Fruit fly (Drosophila melanogaster) whole organism, embryonic: ENCODE data around the gene CG3517.
A peak's percentile ranks its signal among the peaks of the same experiment; 100 is the strongest.

ENCODE experiments used
- Atf3 ChIP-seq: fragments of 200-800 bp; sonication (Bioruptor generic); optimal IDR thresholded peaks from 3 replicates; lab custom pipeline; 2016; ENCODE audit warnings: missing biosample characterization, missing genetic modification characterization
- BEAF-32 ChIP-seq: fragments of 200-800 bp; sonication (Bioruptor generic); optimal IDR thresholded peaks from 3 replicates; lab custom pipeline; 2017; ENCODE audit warnings: missing biosample characterization, missing genetic modification characterization, mild to moderate bottlenecking, moderate library complexity, missing genetic modification reagents
- Blimp-1 ChIP-seq: fragments of 200-800 bp; sonication (Bioruptor generic); optimal IDR thresholded peaks from 3 replicates; lab custom pipeline; 2018; ENCODE audit warnings: missing biosample characterization, missing genetic modification characterization, mild to moderate bottlenecking, moderate library complexity, missing genetic modification reagents
- CG10959 ChIP-seq: fragments of 200-800 bp; sonication (Bioruptor generic); IDR thresholded peaks from 2 replicates; pipeline ENCODE4 v1.3.6; 2022; ENCODE audit warnings: missing biosample characterization, missing genetic modification characterization
- CG12071 ChIP-seq: fragments of 200-800 bp; sonication (Bioruptor generic); optimal IDR thresholded peaks from 3 replicates; lab custom pipeline; 2018; ENCODE audit warnings: missing biosample characterization, mild to moderate bottlenecking, missing genetic modification characterization
- CG1233 ChIP-seq: fragments of 200-800 bp; sonication (Bioruptor generic); optimal IDR thresholded peaks from 4 replicates; lab custom pipeline; 2018; ENCODE audit warnings: missing biosample characterization, mild to moderate bottlenecking, missing genetic modification characterization
- CG12769 ChIP-seq: fragments of 200-800 bp; sonication (Bioruptor generic); optimal IDR thresholded peaks from 2 replicates; lab custom pipeline; 2019; ENCODE audit warnings: missing biosample characterization, mild to moderate bottlenecking, missing genetic modification characterization, moderate library complexity
- CG15011 ChIP-seq: fragments of 200-800 bp; sonication (Bioruptor generic); optimal IDR thresholded peaks from 3 replicates; lab custom pipeline; 2018; ENCODE audit warnings: missing biosample characterization, mild to moderate bottlenecking, missing genetic modification characterization
- CG16815 ChIP-seq: fragments of 200-800 bp; sonication (Bioruptor generic); optimal IDR thresholded peaks from 3 replicates; lab custom pipeline; 2017; ENCODE audit warnings: missing biosample characterization, mild to moderate bottlenecking, missing genetic modification characterization
- CG17328 ChIP-seq: fragments of 200-800 bp; sonication (Bioruptor generic); IDR thresholded peaks from 2 replicates; pipeline ENCODE4 v1.3.6; 2022; ENCODE audit warnings: missing biosample characterization, missing genetic modification characterization
- CG2202 ChIP-seq: fragments of 200-800 bp; sonication (Bioruptor generic); optimal IDR thresholded peaks from 2 replicates; lab custom pipeline; 2018; ENCODE audit warnings: missing biosample characterization, mild to moderate bottlenecking, missing genetic modification characterization
- CG32532 ChIP-seq: fragments of 200-800 bp; sonication (Bioruptor generic); IDR thresholded peaks from 2 replicates; pipeline ENCODE4 v1.3.6; 2022; ENCODE audit warnings: missing biosample characterization, missing genetic modification characterization
- CG5180 ChIP-seq: fragments of 200-800 bp; sonication (Bioruptor generic); optimal IDR thresholded peaks from 3 replicates; lab custom pipeline; 2017; ENCODE audit warnings: missing biosample characterization, missing genetic modification characterization, mild to moderate bottlenecking, moderate library complexity, missing genetic modification reagents
- CG5953 ChIP-seq: fragments of 200-800 bp; sonication (Bioruptor generic); IDR thresholded peaks from 2 replicates; pipeline ENCODE4 v1.3.6; 2022; ENCODE audit warnings: missing biosample characterization, missing genetic modification characterization
- CG6175 ChIP-seq: fragments of 200-800 bp; sonication (Bioruptor generic); IDR thresholded peaks from 3 replicates; pipeline ENCODE4 v1.3.6; 2022; ENCODE audit warnings: missing biosample characterization, missing genetic modification characterization
- CG6272 ChIP-seq: fragments of 200-800 bp; sonication (Bioruptor generic); IDR thresholded peaks from 2 replicates; pipeline ENCODE4 v1.3.6; 2022; ENCODE audit warnings: missing biosample characterization, missing genetic modification characterization
- CG6654 ChIP-seq: fragments of 200-800 bp; sonication (Bioruptor generic); optimal IDR thresholded peaks from 2 replicates; lab custom pipeline; 2017; ENCODE audit warnings: missing biosample characterization, mild to moderate bottlenecking, missing genetic modification characterization
- CG6791 ChIP-seq: fragments of 200-800 bp; sonication (Bioruptor generic); IDR thresholded peaks from 3 replicates; pipeline ENCODE4 v1.3.6; 2022; ENCODE audit warnings: missing biosample characterization, missing genetic modification characterization; ENCODE audit not compliant: partially characterized antibody
- CG8944 ChIP-seq: fragments of 200-800 bp; sonication (Bioruptor generic); optimal IDR thresholded peaks from 3 replicates; lab custom pipeline; 2016; ENCODE audit warnings: missing biosample characterization, missing genetic modification characterization
- Dad ChIP-seq: fragments of 200-800 bp; sonication (Bioruptor generic); optimal IDR thresholded peaks from 3 replicates; lab custom pipeline; 2016; ENCODE audit warnings: missing biosample characterization, missing genetic modification characterization
- Elba2 ChIP-seq: fragments of 200-800 bp; sonication (Bioruptor generic); optimal IDR thresholded peaks from 3 replicates; lab custom pipeline; 2016; ENCODE audit warnings: missing biosample characterization, missing genetic modification characterization
- Fer1 ChIP-seq: fragments of 200-800 bp; sonication (Bioruptor generic); optimal IDR thresholded peaks from 2 replicates; lab custom pipeline; 2017; ENCODE audit warnings: missing biosample characterization, mild to moderate bottlenecking, missing genetic modification characterization
- GATAe ChIP-seq: fragments of 200-800 bp; sonication (Bioruptor generic); conservative IDR thresholded peaks from 2 replicates; pipeline ENCODE4 v1.3.6; 2022; ENCODE audit warnings: missing biosample characterization, missing genetic modification characterization
- HmgZ ChIP-seq: fragments of 200-800 bp; sonication (Bioruptor generic); optimal IDR thresholded peaks from 2 replicates; lab custom pipeline; 2018; ENCODE audit warnings: missing biosample characterization, mild to moderate bottlenecking, missing genetic modification characterization
- Hr3 ChIP-seq: fragments of 200-800 bp; sonication (Bioruptor generic); optimal IDR thresholded peaks from 3 replicates; lab custom pipeline; 2016; ENCODE audit warnings: missing biosample characterization, missing genetic modification characterization
- MESR4 ChIP-seq: fragments of 200-800 bp; sonication (Bioruptor generic); optimal IDR thresholded peaks from 2 replicates; lab custom pipeline; 2018; ENCODE audit warnings: missing biosample characterization, mild to moderate bottlenecking, missing genetic modification characterization, moderate library complexity
- Opbp ChIP-seq: fragments of 200-800 bp; sonication (Bioruptor generic); IDR thresholded peaks from 3 replicates; pipeline ENCODE4 v1.3.6; 2022; ENCODE audit warnings: missing biosample characterization, missing genetic modification characterization; ENCODE audit not compliant: partially characterized antibody
- Sry-β ChIP-seq: fragments of 200-800 bp; sonication (Bioruptor generic); optimal IDR thresholded peaks from 2 replicates; lab custom pipeline; 2018; ENCODE audit warnings: missing biosample characterization, mild to moderate bottlenecking, missing genetic modification characterization, moderate library complexity
- TFAM ChIP-seq: fragments of 200-800 bp; sonication (Bioruptor generic); optimal IDR thresholded peaks from 2 replicates; lab custom pipeline; 2017; ENCODE audit warnings: missing biosample characterization, missing genetic modification characterization, inconsistent platforms
- Taf1 ChIP-seq: fragments of 200-800 bp; sonication (Bioruptor generic); IDR thresholded peaks from 2 replicates; pipeline ENCODE4 v1.3.6; 2022; ENCODE audit warnings: missing biosample characterization, missing genetic modification characterization
- Usf ChIP-seq: fragments of 200-800 bp; sonication (Bioruptor generic); optimal IDR thresholded peaks from 2 replicates; lab custom pipeline; 2017; ENCODE audit warnings: missing genotype, missing biosample characterization, missing genetic modification characterization
- bsh ChIP-seq, 2 experiments: fragments of 200-800 bp; sonication (Bioruptor generic); optimal IDR thresholded peaks; 2 replicates each; lab custom pipeline; 2017 to 2018; ENCODE audit warnings: mild to moderate bottlenecking in 2 of 2, missing biosample characterization in 2 of 2, missing genetic modification characterization in 2 of 2, moderate library complexity in 1 of 2
- cg ChIP-seq: fragments of 200-800 bp; sonication (Bioruptor generic); optimal IDR thresholded peaks from 3 replicates; lab custom pipeline; 2019; ENCODE audit warnings: missing biosample characterization, mild to moderate bottlenecking, missing genetic modification characterization, moderate library complexity
- ci ChIP-seq: fragments of 200-800 bp; sonication (Bioruptor generic); IDR thresholded peaks from 3 replicates; pipeline ENCODE4 v1.3.6; 2022; ENCODE audit warnings: missing biosample characterization, missing genetic modification characterization
- cwo ChIP-seq: fragments of 200-800 bp; sonication (Bioruptor generic); optimal IDR thresholded peaks from 3 replicates; lab custom pipeline; 2017; ENCODE audit warnings: missing biosample characterization, missing genetic modification characterization, mild to moderate bottlenecking, moderate library complexity, missing genetic modification reagents
- fu2 ChIP-seq: fragments of 200-800 bp; sonication (Bioruptor generic); optimal IDR thresholded peaks from 2 replicates; lab custom pipeline; 2016; ENCODE audit warnings: missing biosample characterization, missing genetic modification characterization
- gce ChIP-seq: fragments of 200-800 bp; sonication (Bioruptor generic); IDR thresholded peaks from 3 replicates; pipeline ENCODE4 v1.3.6; 2022; ENCODE audit warnings: missing biosample characterization, missing genetic modification characterization
- hbn ChIP-seq: fragments of 200-800 bp; sonication (Bioruptor generic); IDR thresholded peaks from 2 replicates; pipeline ENCODE4 v1.3.6; 2022; ENCODE audit warnings: missing biosample characterization, missing genetic modification characterization; ENCODE audit not compliant: partially characterized antibody
- ind ChIP-seq: fragments of 200-800 bp; sonication (Bioruptor generic); optimal IDR thresholded peaks from 3 replicates; lab custom pipeline; 2016; ENCODE audit warnings: missing biosample characterization, missing genetic modification characterization
- inv ChIP-seq: fragments of 200-800 bp; sonication (Bioruptor generic); IDR thresholded peaks from 2 replicates; pipeline ENCODE4 v1.3.6; 2022; ENCODE audit warnings: missing biosample characterization, missing genetic modification characterization; ENCODE audit not compliant: partially characterized antibody
- ken ChIP-seq: fragments of 200-800 bp; sonication (Bioruptor generic); IDR thresholded peaks from 3 replicates; pipeline ENCODE4 v1.3.6; 2022; ENCODE audit warnings: missing biosample characterization, missing genetic modification characterization
- lov ChIP-seq, 2 experiments: fragments of 200-800 bp in 1 of 2; fragments of >200 bp in 1 of 2; sonication (Bioruptor generic) in 1 of 2; IDR thresholded peaks in 1 of 2; optimal IDR thresholded peaks in 1 of 2; 2 replicates in 1 of 2; 3 replicates in 1 of 2; pipeline versions ENCODE4 v1.3.6 to Lab custom; 2017 to 2022; ENCODE audit warnings: missing biosample characterization in 1 of 2, missing genetic modification characterization in 1 of 2
- nau ChIP-seq: fragments of 200-800 bp; sonication (Bioruptor generic); optimal IDR thresholded peaks from 3 replicates; lab custom pipeline; 2017; ENCODE audit warnings: missing biosample characterization, mild to moderate bottlenecking, missing genetic modification characterization, missing genetic modification reagents
- nerfin-2 ChIP-seq: fragments of 200-800 bp; sonication (Bioruptor generic); IDR thresholded peaks from 2 replicates; pipeline ENCODE4 v1.3.6; 2022; ENCODE audit warnings: missing biosample characterization, missing genetic modification characterization; ENCODE audit not compliant: partially characterized antibody
- p53 ChIP-seq: fragments of 200-800 bp; sonication (Bioruptor generic); optimal IDR thresholded peaks from 2 replicates; lab custom pipeline; 2016; ENCODE audit warnings: missing biosample characterization, missing genetic modification characterization
- phol ChIP-seq: fragments of 200-800 bp; sonication (Bioruptor generic); optimal IDR thresholded peaks from 3 replicates; lab custom pipeline; 2018; ENCODE audit warnings: missing biosample characterization, mild to moderate bottlenecking, missing genetic modification characterization, moderate library complexity
- ro ChIP-seq: fragments of 200-800 bp; sonication (Bioruptor generic); IDR thresholded peaks from 2 replicates; pipeline ENCODE4 v1.3.6; 2022; ENCODE audit warnings: missing biosample characterization, missing genetic modification characterization
- scrt ChIP-seq: fragments of 200-800 bp; sonication (Bioruptor generic); optimal IDR thresholded peaks from 2 replicates; lab custom pipeline; 2018; ENCODE audit warnings: missing biosample characterization, mild to moderate bottlenecking, missing genetic modification characterization, moderate library complexity
- sd ChIP-seq: fragments of 200-800 bp; sonication (Bioruptor generic); optimal IDR thresholded peaks from 3 replicates; lab custom pipeline; 2018; ENCODE audit warnings: missing biosample characterization, mild to moderate bottlenecking, missing genetic modification characterization, moderate library complexity

The CG3517 gene

dm6 chr3R:19463016-19463664, 38.1 kb upstream of the CG3517 start, which contains the start of gene Scsalpha2 (continued):
- TF ChIP-seq cwo (GFP tag; lab: Kevin White, UChicago), result no peak
- peak; percentile 13 for TF ChIP-seq Blimp-1 (GFP tag; lab: Kevin White, UChicago)
- TF ChIP-seq gce, result no peak
- no peak for TF ChIP-seq CG16815
- no peak for TF ChIP-seq Hr3 (GFP tag; lab: Kevin White, UChicago)
- TF ChIP-seq GATAe (GFP tag; lab: Robert Waterston, UW), result no peak
- 0 out of 3 replicates have a peak, but pooled peaks have one; percentile 37 for TF ChIP-seq CG6791
- peak; percentile 93 for TF ChIP-seq Elba2
- TF ChIP-seq nerfin-2 (GFP tag; lab: Robert Waterston, UW), result no peak
- no peak for TF ChIP-seq scrt (GFP tag; lab: Kevin White, UChicago)
- TF ChIP-seq nau (GFP tag; lab: Kevin White, UChicago), result no peak
- no peak for TF ChIP-seq sd (tag; lab: Kevin White, UChicago)
- no peak for TF ChIP-seq BEAF-32 (GFP tag; lab: Kevin White, UChicago)
- TF ChIP-seq CG8944 (GFP tag; lab: Kevin White, UChicago), result no peak
- no peak for TF ChIP-seq CG15011
- no peak for TF ChIP-seq ro (GFP tag; lab: Robert Waterston, UW)
- TF ChIP-seq HmgZ, result no peak
- TF ChIP-seq Taf1 (GFP tag; lab: Robert Waterston, UW), result no peak
- no peak for TF ChIP-seq phol (tag; lab: Kevin White, UChicago)
- TF ChIP-seq Atf3 (GFP tag; lab: Kevin White, UChicago), result no peak
- no peak for TF ChIP-seq CG12769 (tag; lab: Kevin White, UChicago)
- TF ChIP-seq Dad (GFP tag; lab: Kevin White, UChicago), result no peak
- no peak for TF ChIP-seq CG12071
- no peak for TF ChIP-seq hbn (GFP tag; lab: Robert Waterston, UW)
- peak; percentile 34; the same call in 1 of the 2 replicates for TF ChIP-seq CG32532 (GFP tag; lab: Robert Waterston, UW)
- TF ChIP-seq ci (GFP tag; lab: Robert Waterston, UW), result peak; percentile 41; the same call in 1 of the 3 replicates
- TF ChIP-seq lov (optimal IDR thresholded peaks at IDR 0.05; lab: Kevin White, UChicago), result no peak
- TF ChIP-seq lov (GFP tag; IDR thresholded peaks at IDR 0.05; lab: Robert Waterston, UW), result no peak
- no peak for TF ChIP-seq CG17328 (GFP tag; lab: Robert Waterston, UW)
- peak; percentile 26; the same call in 1 of the 2 replicates for TF ChIP-seq CG5953 (GFP tag; lab: Robert Waterston, UW)
- TF ChIP-seq bsh (GFP tag; optimal IDR thresholded peaks at IDR 0.05; lab: Kevin White, UChicago), result peak in 1 of 2 experiments; percentile 2
- no peak for TF ChIP-seq CG5180 (GFP tag; lab: Kevin White, UChicago)
- TF ChIP-seq p53, result no peak
- no peak for TF ChIP-seq ken
- TF ChIP-seq TFAM (GFP tag; lab: Kevin White, UChicago), result no peak
- TF ChIP-seq inv (GFP tag; lab: Robert Waterston, UW), result no peak
- no peak for TF ChIP-seq Opbp (GFP tag; lab: Robert Waterston, UW)
- TF ChIP-seq CG6272 (GFP tag; lab: Robert Waterston, UW), result no peak
- no peak for TF ChIP-seq MESR4 (GFP tag; lab: Kevin White, UChicago)
- TF ChIP-seq ind (GFP tag; lab: Kevin White, UChicago), result no peak
- TF ChIP-seq CG10959 (GFP tag; lab: Robert Waterston, UW), result no peak
- no peak for TF ChIP-seq CG6175 (GFP tag; lab: Robert Waterston, UW)
- TF ChIP-seq CG2202 (tag; lab: Kevin White, UChicago), result no peak
- TF ChIP-seq Fer1 (GFP tag; lab: Kevin White, UChicago), result peak; percentile 7
- no peak for TF ChIP-seq CG1233 (GFP tag; lab: Kevin White, UChicago)
- no peak for TF ChIP-seq fu2
- no peak for TF ChIP-seq Usf
- TF ChIP-seq cg, result no peak
- TF ChIP-seq CG6654 (GFP tag; lab: Kevin White, UChicago), result no peak
- no peak for TF ChIP-seq Sry-β (GFP tag; lab: Kevin White, UChicago)
